Worm (Caenorhabditis elegans) whole organism, L1 larva: ENCODE results near the gene lsy-13.

Experiments used
- C04F5.9 ChIP-seq: sonication (generic microtip); optimal IDR thresholded peaks from 2 replicates; lab custom pipeline; 2016; ENCODE audit warnings: missing genetic modification characterization, missing compliant biosample characterization
- C16A3.4 ChIP-seq: fragments of 150-350 bp; optimal IDR thresholded peaks from 2 replicates; lab custom pipeline; 2014; ENCODE audit warnings: missing biosample characterization, missing genetic modification characterization
- C34B4.2 ChIP-seq: sonication (generic microtip); optimal IDR thresholded peaks from 2 replicates; lab custom pipeline; 2017; ENCODE audit warnings: mild to moderate bottlenecking, missing genetic modification characterization, missing compliant biosample characterization
- Y116A8C.19 ChIP-seq: sonication (generic microtip); optimal IDR thresholded peaks from 2 replicates; lab custom pipeline; 2016; ENCODE audit warnings: missing compliant biosample characterization, missing genetic modification characterization, borderline replicate concordance
- aha-1 ChIP-seq: fragments of 150-350 bp; optimal IDR thresholded peaks from 2 replicates; lab custom pipeline; 2014; ENCODE audit warnings: missing biosample characterization, missing genetic modification characterization
- alr-1 ChIP-seq: fragments of 200-800 bp; sonication (Bioruptor generic); optimal IDR thresholded peaks from 2 replicates; lab custom pipeline; 2018; ENCODE audit warnings: borderline replicate concordance, mild to moderate bottlenecking, missing genetic modification characterization, missing compliant biosample characterization
- aly-2 ChIP-seq: fragments of 150-350 bp; optimal IDR thresholded peaks from 2 replicates; lab custom pipeline; 2014; ENCODE audit warnings: missing biosample characterization, missing genetic modification characterization
- ama-1 ChIP-seq: fragments of 150-350 bp; optimal IDR thresholded peaks from 2 replicates; lab custom pipeline; 2014
- ceh-82 ChIP-seq, 3 experiments: fragments of 150-350 bp in 1 of 3; sonication (generic microtip) in 2 of 3; optimal IDR thresholded peaks; 2 replicates each; lab custom pipeline; 2014 to 2017; ENCODE audit warnings: missing biosample characterization in 3 of 3, missing genetic modification characterization in 3 of 3
- ceh-88 ChIP-seq: fragments of 200-800 bp; sonication (Bioruptor generic); IDR thresholded peaks from 2 replicates; pipeline ENCODE4 v1.3.6; 2022; ENCODE audit warnings: missing genetic modification characterization, missing compliant biosample characterization
- dsc-1 ChIP-seq: sonication (generic microtip); optimal IDR thresholded peaks from 2 replicates; lab custom pipeline; 2016; ENCODE audit warnings: mild to moderate bottlenecking, missing genetic modification characterization, missing compliant biosample characterization
- efl-1 ChIP-seq, 4 experiments: fragments of 150-350 bp; optimal IDR thresholded peaks in 3 of 4; peaks in 1 of 4; 1 replicate in 1 of 4; 2 replicates in 3 of 4; lab custom pipeline; 2014; ENCODE audit warnings: missing biosample characterization in 2 of 4, missing genetic modification characterization in 2 of 4, missing genetic modification reagents in 2 of 4
- efl-3 ChIP-seq: fragments of 200-800 bp; sonication (Bioruptor generic); optimal IDR thresholded peaks from 2 replicates; lab custom pipeline; 2018; ENCODE audit warnings: mild to moderate bottlenecking, missing genetic modification characterization, missing compliant biosample characterization
- elt-2 ChIP-seq: sonication (generic microtip); optimal IDR thresholded peaks from 2 replicates; lab custom pipeline; 2016; ENCODE audit warnings: missing genetic modification characterization, mild to moderate bottlenecking, inconsistent platforms, missing compliant biosample characterization, missing genetic modification reagents
- elt-3 ChIP-seq, 6 experiments: fragments of 150-350 bp in 1 of 6; sonication (generic microtip); optimal IDR thresholded peaks; 2 replicates each; lab custom pipeline; 2017 to 2018; ENCODE audit warnings: missing biosample characterization in 6 of 6, missing genetic modification characterization in 6 of 6, inconsistent platforms in 1 of 6
- ets-5 ChIP-seq: fragments of 200-800 bp; sonication (Bioruptor generic); IDR thresholded peaks from 2 replicates; pipeline ENCODE4 v1.3.6; 2022; ENCODE audit warnings: missing genetic modification characterization, missing compliant biosample characterization
- fkh-8 ChIP-seq: sonication (generic microtip); optimal IDR thresholded peaks from 2 replicates; lab custom pipeline; 2016; ENCODE audit warnings: mild to moderate bottlenecking, missing genetic modification characterization, missing compliant biosample characterization
- fos-1 ChIP-seq: fragments of 150-350 bp; optimal IDR thresholded peaks from 2 replicates; lab custom pipeline; 2014; ENCODE audit warnings: missing biosample characterization, missing genetic modification characterization
- hlh-4 ChIP-seq: sonication (generic microtip); optimal IDR thresholded peaks from 2 replicates; lab custom pipeline; 2016; ENCODE audit warnings: mild to moderate bottlenecking, missing genetic modification characterization, missing compliant biosample characterization
- isw-1 ChIP-seq: fragments of 200-800 bp; sonication (Bioruptor generic); IDR thresholded peaks from 2 replicates; pipeline ENCODE4 v1.3.6; 2022; ENCODE audit warnings: missing genetic modification characterization, missing compliant biosample characterization
- jun-1 ChIP-seq: fragments of 150-350 bp; optimal IDR thresholded peaks from 2 replicates; lab custom pipeline; 2014; ENCODE audit warnings: missing biosample characterization, missing genetic modification reagents, missing genetic modification characterization
- lin-13 ChIP-seq: fragments of 150-350 bp; optimal IDR thresholded peaks from 2 replicates; lab custom pipeline; 2014; ENCODE audit warnings: missing biosample characterization, missing genetic modification reagents, missing genetic modification characterization
- lin-15B ChIP-seq: fragments of 150-350 bp; sonication (generic microtip); optimal IDR thresholded peaks from 3 replicates; lab custom pipeline; 2014; ENCODE audit warnings: missing biosample characterization, missing genetic modification characterization
- lin-35 ChIP-seq, 2 experiments: fragments of 150-350 bp; optimal IDR thresholded peaks; 2 replicates each; lab custom pipeline; 2014; ENCODE audit warnings: missing biosample characterization in 2 of 2, missing genetic modification characterization in 2 of 2, missing genetic modification reagents in 2 of 2
- lin-39 ChIP-seq: fragments of 150-350 bp; optimal IDR thresholded peaks from 2 replicates; lab custom pipeline; 2014; ENCODE audit warnings: missing biosample characterization, missing genetic modification reagents, missing genetic modification characterization
- lir-3 ChIP-seq: sonication (generic microtip); optimal IDR thresholded peaks from 2 replicates; lab custom pipeline; 2016; ENCODE audit warnings: mild to moderate bottlenecking, missing genetic modification characterization, moderate library complexity, missing compliant biosample characterization; ENCODE audit not compliant: poor library complexity
- lsy-2 ChIP-seq, 2 experiments: fragments of 150-350 bp; optimal IDR thresholded peaks; 2 replicates each; lab custom pipeline; 2014; ENCODE audit warnings: missing biosample characterization in 2 of 2, missing genetic modification characterization in 2 of 2
- mef-2 ChIP-seq: fragments of 150-350 bp; optimal IDR thresholded peaks from 2 replicates; lab custom pipeline; 2014; ENCODE audit warnings: missing biosample characterization, missing genetic modification characterization
- mep-1 ChIP-seq: fragments of 150-350 bp; optimal IDR thresholded peaks from 2 replicates; lab custom pipeline; 2014; ENCODE audit warnings: missing biosample characterization, missing genetic modification characterization
- nhr-11 ChIP-seq: fragments of 150-350 bp; optimal IDR thresholded peaks from 2 replicates; lab custom pipeline; 2014; ENCODE audit warnings: missing biosample characterization, missing genetic modification characterization
- nhr-12 ChIP-seq: sonication (generic microtip); optimal IDR thresholded peaks from 2 replicates; lab custom pipeline; 2017; ENCODE audit warnings: missing biosample characterization, missing genetic modification characterization
- nhr-19 ChIP-seq: fragments of 200-800 bp; sonication (Bioruptor generic); conservative IDR thresholded peaks from 2 replicates; pipeline ENCODE4 v1.3.6; 2022; ENCODE audit warnings: missing genetic modification characterization, missing compliant biosample characterization
- nhr-47 ChIP-seq: sonication (generic microtip); optimal IDR thresholded peaks from 2 replicates; lab custom pipeline; 2016; ENCODE audit warnings: mild to moderate bottlenecking, missing genetic modification characterization, moderate library complexity, missing compliant biosample characterization
- nhr-71 ChIP-seq: sonication (generic microtip); optimal IDR thresholded peaks from 2 replicates; lab custom pipeline; 2016; ENCODE audit warnings: mild to moderate bottlenecking, missing genetic modification characterization, moderate library complexity, missing compliant biosample characterization
- nhr-90 ChIP-seq: sonication (generic microtip); optimal IDR thresholded peaks from 2 replicates; lab custom pipeline; 2016; ENCODE audit warnings: mild to moderate bottlenecking, missing genetic modification characterization, missing compliant biosample characterization; ENCODE audit not compliant: poor library complexity
- pag-3 ChIP-seq: sonication (generic microtip); optimal IDR thresholded peaks from 2 replicates; lab custom pipeline; 2017; ENCODE audit warnings: missing genetic modification characterization, mild to moderate bottlenecking, missing compliant biosample characterization, antibody characterized with exemption, borderline replicate concordance; ENCODE audit not compliant: insufficient read depth
- pax-3 ChIP-seq: fragments of 200-800 bp; sonication (Bioruptor generic); optimal IDR thresholded peaks from 2 replicates; lab custom pipeline; 2018; ENCODE audit warnings: mild to moderate bottlenecking, missing genetic modification characterization, moderate library complexity, missing compliant biosample characterization
- skn-1 ChIP-seq: fragments of 150-350 bp; optimal IDR thresholded peaks from 2 replicates; lab custom pipeline; 2014; ENCODE audit warnings: missing biosample characterization, missing genetic modification characterization
- snpc-4 ChIP-seq: fragments of 150-350 bp; optimal IDR thresholded peaks from 2 replicates; lab custom pipeline; 2014; ENCODE audit warnings: missing biosample characterization, missing genetic modification characterization
- snu-23 ChIP-seq: sonication (generic microtip); optimal IDR thresholded peaks from 2 replicates; lab custom pipeline; 2016; ENCODE audit warnings: missing genetic modification characterization, missing compliant biosample characterization
- sox-4 ChIP-seq: sonication (generic microtip); optimal IDR thresholded peaks from 2 replicates; lab custom pipeline; 2016; ENCODE audit warnings: missing genetic modification characterization, missing compliant biosample characterization
- sptf-1 ChIP-seq: fragments of 150-350 bp; optimal IDR thresholded peaks from 2 replicates; lab custom pipeline; 2014; ENCODE audit warnings: missing biosample characterization, missing genetic modification characterization
- swsn-7 ChIP-seq: sonication (generic microtip); optimal IDR thresholded peaks from 2 replicates; lab custom pipeline; 2016; ENCODE audit warnings: missing genetic modification characterization, missing compliant biosample characterization
- tbx-2 ChIP-seq: sonication (generic microtip); optimal IDR thresholded peaks from 2 replicates; lab custom pipeline; 2016; ENCODE audit warnings: missing genetic modification characterization, missing compliant biosample characterization
- tlp-1 ChIP-seq: fragments of 150-350 bp; optimal IDR thresholded peaks from 2 replicates; lab custom pipeline; 2014; ENCODE audit warnings: missing biosample characterization, missing genetic modification characterization
- unc-130 ChIP-seq: fragments of 150-350 bp; optimal IDR thresholded peaks from 2 replicates; lab custom pipeline; 2017; ENCODE audit warnings: missing biosample characterization, missing genetic modification characterization, inconsistent platforms
- unc-62 ChIP-seq: fragments of 150-350 bp; optimal IDR thresholded peaks from 2 replicates; lab custom pipeline; 2014; ENCODE audit warnings: missing biosample characterization, missing genetic modification reagents, missing genetic modification characterization
- unc-86 ChIP-seq: sonication (generic microtip); optimal IDR thresholded peaks from 2 replicates; lab custom pipeline; 2016; ENCODE audit warnings: missing genetic modification characterization, missing compliant biosample characterization
- unc-98 ChIP-seq: fragments of 200-800 bp; sonication (Bioruptor generic); IDR thresholded peaks from 2 replicates; pipeline ENCODE4 v1.3.6; 2022; ENCODE audit warnings: missing genetic modification characterization, missing compliant biosample characterization
- xbp-1 ChIP-seq: sonication (generic microtip); optimal IDR thresholded peaks from 2 replicates; lab custom pipeline; 2016; ENCODE audit warnings: missing genetic modification characterization, missing compliant biosample characterization
- zag-1 ChIP-seq: fragments of 150-350 bp; optimal IDR thresholded peaks from 2 replicates; lab custom pipeline; 2014; ENCODE audit warnings: missing biosample characterization, missing genetic modification characterization
- zip-4 ChIP-seq: fragments of 200-800 bp; sonication (Bioruptor generic); optimal IDR thresholded peaks from 2 replicates; lab custom pipeline; 2018; ENCODE audit warnings: mild to moderate bottlenecking, missing genetic modification characterization, moderate library complexity, missing compliant biosample characterization
- ztf-11 ChIP-seq, 2 experiments: sonication (generic microtip); optimal IDR thresholded peaks; 2 replicates each; lab custom pipeline; 2016 to 2017; ENCODE audit warnings: missing genetic modification characterization in 2 of 2, missing biosample characterization in 1 of 2, missing compliant biosample characterization in 1 of 2

Gene lsy-13

DNA sequence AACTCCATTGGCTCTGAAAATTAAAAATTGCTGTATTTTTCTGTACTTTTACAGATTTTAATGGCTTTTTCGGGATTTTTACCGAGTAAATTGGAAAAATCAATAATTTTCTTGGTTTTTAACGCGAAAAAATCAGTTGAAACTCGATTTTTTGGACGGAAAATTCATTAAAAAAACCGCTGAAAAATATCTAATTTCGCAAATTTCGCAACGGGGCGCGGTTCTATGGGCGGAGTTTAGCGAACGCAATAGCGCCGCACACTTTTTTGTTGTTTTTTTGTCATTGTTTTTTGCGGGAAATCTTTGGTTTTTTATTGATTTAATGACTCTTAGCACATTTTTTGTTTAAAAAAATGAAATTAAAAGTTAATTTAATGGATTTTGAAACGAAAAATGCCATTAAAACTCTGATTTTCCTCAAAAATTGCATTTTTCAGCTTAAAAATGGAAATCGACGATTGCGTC, at the start of gene lsy-13, which contains the start of gene mel-46:
Gene lsy-13 (plus strand): TSS at position 440 of the 465 bp plus-strand sequence.
Gene mel-46 (minus strand): TSS at position 51 of the 465 bp plus-strand sequence.
- TF ChIP-seq ceh-88 (GFP tag; lab: Robert Waterston, UW) (no peak), lin-39 (tag; lab: Kevin White, UChicago) (no peak), nhr-12 (tag; lab: Kevin White, UChicago) (no peak), unc-86 (tag; lab: Kevin White, UChicago) (peak; percentile 11), elt-3 (tag; optimal IDR thresholded peaks at IDR 0.05; lab: Kevin White, UChicago) (no peak), skn-1 (tag; lab: Kevin White, UChicago) (peak; percentile 95), nhr-19 (GFP tag; lab: Robert Waterston, UW) (peak; percentile 10; the same call in 1 of the 2 replicates), lsy-2 (tag; optimal IDR thresholded peaks at IDR 0.05; lab: Kevin White, UChicago) (peak; percentile 56 to 71), jun-1 (tag; lab: Kevin White, UChicago) (no peak), snpc-4 (tag; lab: Kevin White, UChicago) (peak; percentile 5), aly-2 (tag; lab: Kevin White, UChicago) (no peak), nhr-71 (tag; lab: Kevin White, UChicago) (peak; percentile 53), unc-130 (tag; lab: Kevin White, UChicago) (peak; percentile 4), C34B4.2 (tag; lab: Kevin White, UChicago) (no peak), sptf-1 (tag; lab: Kevin White, UChicago) (no peak), xbp-1 (tag; lab: Kevin White, UChicago) (peak; percentile 48), swsn-7 (no peak), alr-1 (no peak), nhr-11 (tag; lab: Kevin White, UChicago) (no peak), nhr-47 (no peak), mep-1 (peak; percentile 53), tlp-1 (tag; lab: Kevin White, UChicago) (no peak), Y116A8C.19 (no peak), elt-2 (tag; lab: Kevin White, UChicago) (no peak), efl-1 (optimal IDR thresholded peaks at IDR 0.05; lab: Kevin White, UChicago) (peak; percentile 42 to 43), efl-1 (GFP tag; optimal IDR thresholded peaks at IDR 0.05 in 1 of 2; lab: Kevin White, UChicago) (peak; percentile 48 to 81), C04F5.9 (tag; lab: Kevin White, UChicago) (no peak), dsc-1 (peak; percentile 9), fos-1 (tag; lab: Kevin White, UChicago) (no peak), aha-1 (tag; lab: Kevin White, UChicago) (no peak), C16A3.4 (tag; lab: Kevin White, UChicago) (peak; percentile 62), unc-98 (GFP tag; lab: Robert Waterston, UW) (no peak), zag-1 (tag; lab: Kevin White, UChicago) (no peak), lin-13 (GFP tag; lab: Kevin White, UChicago) (no peak), isw-1 (GFP tag; lab: Robert Waterston, UW) (peak; percentile 26; the same call in 1 of the 2 replicates), zip-4 (peak; percentile 62), snu-23 (GFP tag; lab: Kevin White, UChicago) (peak; percentile 58), lir-3 (no peak), nhr-90 (tag; lab: Kevin White, UChicago) (no peak), lin-15B (tag; lab: Kevin White, UChicago) (peak; percentile 17), hlh-4 (tag; lab: Kevin White, UChicago) (no peak), ama-1 (no peak), sox-4 (tag; lab: Kevin White, UChicago) (no peak), efl-3 (GFP tag; lab: Kevin White, UChicago) (no peak), pag-3 (tag; lab: Kevin White, UChicago) (no peak), ets-5 (no peak), mef-2 (tag; lab: Kevin White, UChicago) (no peak), fkh-8 (no peak), ceh-82 (tag; optimal IDR thresholded peaks at IDR 0.05; lab: Kevin White, UChicago) (peak; percentile 69 to 75 (median 70)), tbx-2 (tag; lab: Kevin White, UChicago) (peak; percentile 29), lin-35 (GFP tag; optimal IDR thresholded peaks at IDR 0.05; lab: Kevin White, UChicago) (peak; percentile 30 to 43), pax-3 (tag; lab: Kevin White, UChicago) (no peak), unc-62 (GFP tag; lab: Kevin White, UChicago) (no peak), ztf-11 (tag; optimal IDR thresholded peaks at IDR 0.05; lab: Kevin White, UChicago) (no peak)
